Worm (Caenorhabditis elegans): Measurements from ENCODE around the gene srh-180.

DNA sequence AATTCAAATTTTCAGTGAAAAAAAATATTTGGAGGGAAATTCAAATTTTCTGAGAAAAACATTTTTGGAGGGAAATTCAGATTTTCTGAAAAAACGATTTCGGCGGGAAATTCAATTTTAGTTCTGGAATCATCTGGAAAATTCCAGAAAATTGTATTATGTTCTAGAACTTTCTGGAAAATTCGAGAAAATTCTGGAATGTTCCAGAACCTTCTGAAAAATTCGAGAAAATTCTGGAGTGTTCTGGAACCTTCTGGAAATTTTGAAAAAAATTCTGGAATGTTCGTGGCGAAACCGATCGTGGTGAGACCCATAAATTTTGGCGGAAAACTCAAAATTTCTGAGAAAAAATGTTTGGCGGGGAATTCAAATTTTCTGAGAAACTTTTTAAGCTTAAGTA, 4.8 kb downstream of the srh-180 start:
- no peak for TF ChIP-seq him-1 (tag; optimal IDR thresholded peaks at IDR 0.05)
- no peak for TF ChIP-seq W03F9.2 (tag; optimal IDR thresholded peaks at IDR 0.05)
